Worm (Caenorhabditis elegans) whole organism, young adult: Measurements from ENCODE around the gene zim-2.

ENCODE experiments used
- B0019.2 ChIP-seq: fragments of 200-800 bp; sonication (Bioruptor generic); conservative IDR thresholded peaks from 2 replicates; pipeline ENCODE4 v1.3.6; 2022; ENCODE audit warnings: missing genetic modification reagents, missing genetic modification characterization, missing compliant biosample characterization
- B0261.1 ChIP-seq: sonication (generic microtip); optimal IDR thresholded peaks from 2 replicates; lab custom pipeline; 2016; ENCODE audit warnings: mild to moderate bottlenecking, missing genetic modification characterization, moderate library complexity, missing compliant biosample characterization
- C06A6.2 ChIP-seq: fragments of 200-800 bp; sonication (Bioruptor generic); conservative IDR thresholded peaks from 2 replicates; pipeline ENCODE4 v1.3.6; 2022; ENCODE audit warnings: missing genetic modification characterization, missing compliant biosample characterization
- F10E7.11 ChIP-seq: sonication (generic microtip); optimal IDR thresholded peaks from 2 replicates; lab custom pipeline; 2017; ENCODE audit warnings: mild to moderate bottlenecking, missing genetic modification characterization, moderate library complexity, missing compliant biosample characterization
- F37B4.10 ChIP-seq: fragments of 200-800 bp; sonication (Bioruptor generic); IDR thresholded peaks from 2 replicates; pipeline ENCODE4 v1.3.6; 2022; ENCODE audit warnings: missing genetic modification characterization, missing compliant biosample characterization
- F52B5.7 ChIP-seq: sonication (generic microtip); optimal IDR thresholded peaks from 2 replicates; lab custom pipeline; 2016; ENCODE audit warnings: mild to moderate bottlenecking, missing genetic modification characterization, missing compliant biosample characterization
- K12H6.12 ChIP-seq: fragments of 200-800 bp; sonication (Bioruptor generic); optimal IDR thresholded peaks from 2 replicates; lab custom pipeline; 2018; ENCODE audit warnings: mild to moderate bottlenecking, missing genetic modification characterization, missing compliant biosample characterization
- T26A5.8 ChIP-seq: sonication (generic microtip); optimal IDR thresholded peaks from 2 replicates; lab custom pipeline; 2016; ENCODE audit warnings: missing genetic modification characterization, missing compliant biosample characterization
- Y53F4B.3 ChIP-seq: fragments of 200-800 bp; sonication (Bioruptor generic); IDR thresholded peaks from 2 replicates; pipeline ENCODE4 v1.3.6; 2022; ENCODE audit warnings: missing genetic modification reagents, missing genetic modification characterization, missing compliant biosample characterization
- Y56A3A.18 ChIP-seq: fragments of 200-800 bp; sonication (Bioruptor generic); IDR thresholded peaks from 2 replicates; pipeline ENCODE4 v1.3.6; 2022; ENCODE audit warnings: missing genetic modification reagents, missing genetic modification characterization, missing compliant biosample characterization
- aptf-2 ChIP-seq: fragments of 200-800 bp; sonication (Bioruptor generic); conservative IDR thresholded peaks from 2 replicates; pipeline ENCODE4 v1.3.6; 2022; ENCODE audit warnings: missing genetic modification reagents, missing genetic modification characterization, missing compliant biosample characterization
- attf-3 ChIP-seq: fragments of 200-800 bp; sonication (Bioruptor generic); conservative IDR thresholded peaks from 2 replicates; pipeline ENCODE4 v1.3.6; 2022; ENCODE audit warnings: missing genetic modification reagents, missing genetic modification characterization, missing compliant biosample characterization
- attf-5 ChIP-seq: fragments of 200-800 bp; sonication (Bioruptor generic); optimal IDR thresholded peaks from 2 replicates; lab custom pipeline; 2018; ENCODE audit warnings: mild to moderate bottlenecking, missing genetic modification characterization, missing compliant biosample characterization
- bed-1 ChIP-seq: fragments of 200-800 bp; sonication (Bioruptor generic); IDR thresholded peaks from 2 replicates; pipeline ENCODE4 v1.3.6; 2022; ENCODE audit warnings: missing genetic modification reagents, missing genetic modification characterization, missing compliant biosample characterization
- bed-2 ChIP-seq: fragments of 200-800 bp; sonication (Bioruptor generic); IDR thresholded peaks from 2 replicates; pipeline ENCODE4 v1.3.6; 2022; ENCODE audit warnings: missing genetic modification reagents, missing genetic modification characterization, missing compliant biosample characterization
- cebp-1 ChIP-seq, 2 experiments: fragments of 200-800 bp in 1 of 2; sonication (Bioruptor generic) in 1 of 2; sonication (generic microtip) in 1 of 2; IDR thresholded peaks in 1 of 2; optimal IDR thresholded peaks in 1 of 2; 2 replicates each; pipeline versions ENCODE4 v1.3.6 to Lab custom; 2017 to 2022; ENCODE audit warnings: missing compliant biosample characterization in 2 of 2, missing genetic modification characterization in 2 of 2, mild to moderate bottlenecking in 1 of 2, missing genetic modification reagents in 1 of 2, moderate library complexity in 1 of 2
- ceh-91 ChIP-seq: fragments of 200-800 bp; sonication (Bioruptor generic); IDR thresholded peaks from 2 replicates; pipeline ENCODE4 v1.3.6; 2022; ENCODE audit warnings: missing genetic modification reagents, missing genetic modification characterization, missing compliant biosample characterization
- dox-1 ChIP-seq: fragments of 200-800 bp; sonication (Bioruptor generic); IDR thresholded peaks from 2 replicates; pipeline ENCODE4 v1.3.6; 2022; ENCODE audit warnings: missing genetic modification reagents, missing genetic modification characterization, missing compliant biosample characterization
- dpl-1 ChIP-seq: fragments of 150-350 bp; optimal IDR thresholded peaks from 2 replicates; lab custom pipeline; 2014; ENCODE audit warnings: missing biosample characterization, missing genetic modification reagents, missing genetic modification characterization
- ekl-4 ChIP-seq: fragments of 200-800 bp; sonication (Bioruptor generic); IDR thresholded peaks from 2 replicates; pipeline ENCODE4 v1.3.6; 2022; ENCODE audit warnings: missing genetic modification reagents, missing genetic modification characterization, missing compliant biosample characterization
- fkh-3 ChIP-seq: sonication (generic microtip); optimal IDR thresholded peaks from 2 replicates; lab custom pipeline; 2016; ENCODE audit warnings: mild to moderate bottlenecking, missing genetic modification characterization, missing compliant biosample characterization
- hlh-26 ChIP-seq: fragments of 200-800 bp; sonication (Bioruptor generic); conservative IDR thresholded peaks from 2 replicates; pipeline ENCODE4 v1.3.6; 2022; ENCODE audit warnings: missing genetic modification reagents, missing genetic modification characterization, missing compliant biosample characterization
- hmg-1.2 ChIP-seq: fragments of 200-800 bp; sonication (Bioruptor generic); IDR thresholded peaks from 2 replicates; pipeline ENCODE4 v1.3.6; 2022; ENCODE audit warnings: missing genetic modification reagents, missing genetic modification characterization, missing compliant biosample characterization
- lin-35 ChIP-seq, 3 experiments: fragments of 150-350 bp in 2 of 3; sonication (generic microtip) in 1 of 3; optimal IDR thresholded peaks; 2 replicates each; lab custom pipeline; 2014 to 2018; ENCODE audit warnings: missing biosample characterization in 3 of 3, missing genetic modification characterization in 3 of 3, missing genetic modification reagents in 3 of 3
- lsl-1 ChIP-seq: fragments of 200-800 bp; sonication (Bioruptor generic); optimal IDR thresholded peaks from 2 replicates; lab custom pipeline; 2018; ENCODE audit warnings: mild to moderate bottlenecking, missing genetic modification characterization, moderate library complexity, missing compliant biosample characterization
- madf-8 ChIP-seq: fragments of 200-800 bp; sonication (Bioruptor generic); conservative IDR thresholded peaks from 2 replicates; pipeline ENCODE4 v1.3.6; 2022; ENCODE audit warnings: missing genetic modification reagents, missing genetic modification characterization, missing compliant biosample characterization
- mcd-1 ChIP-seq: fragments of 200-800 bp; sonication (Bioruptor generic); IDR thresholded peaks from 2 replicates; pipeline ENCODE4 v1.3.6; 2022; ENCODE audit warnings: missing genetic modification reagents, missing genetic modification characterization, missing compliant biosample characterization
- mel-28 ChIP-seq: sonication (generic microtip); optimal IDR thresholded peaks from 2 replicates; lab custom pipeline; 2016; ENCODE audit warnings: borderline replicate concordance, mild to moderate bottlenecking, missing genetic modification characterization, missing compliant biosample characterization
- nfya-2 ChIP-seq: fragments of 200-800 bp; sonication (Bioruptor generic); IDR thresholded peaks from 2 replicates; pipeline ENCODE4 v1.3.6; 2022; ENCODE audit warnings: missing genetic modification reagents, missing genetic modification characterization, missing compliant biosample characterization
- nhr-80 ChIP-seq: sonication (generic microtip); optimal IDR thresholded peaks from 2 replicates; lab custom pipeline; 2016; ENCODE audit warnings: missing genetic modification characterization, missing compliant biosample characterization
- snpc-1.3 ChIP-seq: sonication (generic microtip); optimal IDR thresholded peaks from 2 replicates; lab custom pipeline; 2017; ENCODE audit warnings: missing genetic modification characterization, mild to moderate bottlenecking, missing compliant biosample characterization, antibody characterized with exemption, moderate library complexity, missing genotype, missing genetic modification reagents; ENCODE audit not compliant: insufficient read depth
- snpc-3.4 ChIP-seq: sonication (generic microtip); optimal IDR thresholded peaks from 2 replicates; lab custom pipeline; 2017; ENCODE audit warnings: missing genetic modification characterization, mild to moderate bottlenecking, missing compliant biosample characterization, antibody characterized with exemption, moderate library complexity, missing genotype, missing genetic modification reagents
- tbx-9 ChIP-seq: sonication (generic microtip); optimal IDR thresholded peaks from 2 replicates; lab custom pipeline; 2016; ENCODE audit warnings: borderline replicate concordance, missing genetic modification characterization, inconsistent platforms, missing compliant biosample characterization
- unc-62 ChIP-seq: fragments of 150-350 bp; optimal IDR thresholded peaks from 2 replicates; lab custom pipeline; 2014; ENCODE audit warnings: missing biosample characterization, missing genetic modification reagents, missing genetic modification characterization
- ztf-18 ChIP-seq: sonication (generic microtip); optimal IDR thresholded peaks from 2 replicates; lab custom pipeline; 2016; ENCODE audit warnings: missing genotype, mild to moderate bottlenecking, missing genetic modification characterization, missing compliant biosample characterization
- ztf-26 ChIP-seq: sonication (generic microtip); optimal IDR thresholded peaks from 2 replicates; lab custom pipeline; 2017; ENCODE audit warnings: missing genetic modification characterization, missing compliant biosample characterization

The zim-2 gene

DNA sequence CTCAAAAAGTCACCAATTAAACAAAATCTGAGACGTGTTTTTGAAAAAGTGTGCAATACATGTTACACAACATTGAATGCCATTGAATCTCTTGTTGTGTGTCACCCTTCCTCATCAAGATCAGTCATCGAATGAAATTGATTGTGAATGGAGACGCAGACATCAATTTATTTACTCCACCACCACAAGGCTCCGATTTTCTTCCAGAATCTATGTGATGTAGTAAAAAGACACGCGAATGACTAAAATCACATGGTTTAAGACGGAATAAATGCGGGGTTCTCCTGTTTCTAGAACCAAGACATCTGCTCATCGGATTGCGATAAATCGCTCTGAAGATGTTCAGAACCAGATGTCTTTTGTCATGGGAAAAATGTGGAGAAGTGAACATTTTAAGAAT lies 42.3 kb upstream of the zim-2 start:
- no peak for TF ChIP-seq ceh-91 (GFP tag; lab: Robert Waterston, UW)

DNA sequence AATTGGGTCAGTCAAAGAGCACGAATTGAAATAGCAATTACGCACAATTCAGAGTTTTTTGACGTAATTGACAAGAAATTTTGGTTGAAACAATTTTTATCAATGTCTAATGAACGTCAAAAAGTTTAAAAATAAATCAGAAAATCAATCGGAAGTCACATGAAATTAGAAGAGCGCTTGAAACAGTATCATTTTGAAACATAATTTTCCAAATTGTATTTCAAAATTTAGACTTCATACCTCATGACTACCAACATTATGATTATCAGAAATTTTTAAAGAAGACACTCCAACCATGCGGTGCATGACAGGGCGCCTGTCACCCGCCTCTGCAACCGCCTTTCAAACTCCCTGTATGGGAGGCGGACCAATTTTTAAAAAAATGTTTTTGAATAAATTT lies 41.8 kb upstream of the zim-2 start:
- TF ChIP-seq unc-62 (GFP tag; lab: Kevin White, UChicago) (peak; percentile 56), snpc-1.3 (tag; lab: Kevin White, UChicago) (no peak), F10E7.11 (tag; lab: Kevin White, UChicago) (no peak), mcd-1 (GFP tag; lab: Robert Waterston, UW) (no peak), snpc-3.4 (no peak), hmg-1.2 (GFP tag; lab: Robert Waterston, UW) (no peak), ztf-26 (tag; lab: Kevin White, UChicago) (no peak), nhr-80 (tag; lab: Kevin White, UChicago) (peak; percentile 57), T26A5.8 (no peak), cebp-1 (GFP tag; IDR thresholded peaks at IDR 0.05; lab: Robert Waterston, UW) (no peak), cebp-1 (tag; optimal IDR thresholded peaks at IDR 0.05; lab: Kevin White, UChicago) (peak; percentile 57), aptf-2 (GFP tag; lab: Robert Waterston, UW) (no peak)
- TF ChIP-seq, all 124 proteins: peak for 3

DNA sequence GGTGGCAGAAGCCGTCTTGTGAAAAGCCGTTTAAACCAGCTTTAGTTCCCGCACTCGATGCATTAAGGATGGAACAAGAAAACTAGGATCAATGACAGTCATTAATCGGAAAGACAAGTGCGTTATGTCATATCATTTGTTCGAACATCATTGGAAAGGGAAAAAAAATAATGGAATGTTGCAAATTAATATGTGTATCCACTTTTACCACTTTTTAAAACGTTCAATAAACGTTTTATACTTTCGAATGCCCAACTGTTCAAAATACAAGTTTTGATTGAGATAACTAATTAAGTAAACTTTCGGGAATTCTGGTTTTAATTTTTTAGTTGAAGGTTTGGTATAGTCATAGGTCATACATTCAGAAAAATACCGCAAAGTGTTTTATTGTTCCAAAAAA lies 39.9 kb upstream of the zim-2 start, which contains the start of gene C02F4.4:
C02F4.4 (minus strand) TSS at position 101 of the 400 bp plus-strand sequence.
- TF ChIP-seq ztf-26 (tag; lab: Kevin White, UChicago) (no peak), F37B4.10 (no peak), mel-28 (tag; lab: Kevin White, UChicago) (no peak), bed-2 (GFP tag; lab: Robert Waterston, UW) (no peak), unc-62 (GFP tag; lab: Kevin White, UChicago) (no peak), nfya-2 (GFP tag; lab: Robert Waterston, UW) (no peak), lsl-1 (GFP tag; lab: Kevin White, UChicago) (no peak), B0019.2 (GFP tag; lab: Robert Waterston, UW) (no peak), dox-1 (no peak)

DNA sequence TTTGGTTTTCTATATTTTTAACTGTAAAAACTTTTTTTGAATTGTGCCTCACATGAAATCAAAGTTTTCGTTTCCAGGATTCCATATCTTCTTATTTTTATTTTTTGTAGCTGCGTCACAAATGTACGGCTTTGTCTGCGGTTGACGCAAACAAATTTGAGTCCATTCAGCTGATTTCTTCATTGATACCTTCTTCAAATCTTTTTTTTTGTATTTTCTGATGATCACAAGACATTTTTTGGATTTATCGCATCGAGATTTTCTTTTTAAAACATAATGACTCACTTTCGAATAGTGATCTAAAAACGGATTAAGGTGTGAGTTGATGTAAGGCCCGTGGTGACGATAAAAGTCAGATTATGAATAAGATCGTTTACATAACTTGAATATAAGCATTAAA lies 36.4 kb upstream of the zim-2 start:
- TF ChIP-seq K12H6.12 (tag; lab: Kevin White, UChicago) (no peak), ztf-18 (tag; lab: Kevin White, UChicago) (no peak), F52B5.7 (tag; lab: Kevin White, UChicago) (no peak), ekl-4 (GFP tag; lab: Robert Waterston, UW) (no peak), attf-3 (GFP tag; lab: Robert Waterston, UW) (no peak), dpl-1 (no peak), lin-35 (GFP tag; optimal IDR thresholded peaks at IDR 0.05; lab: Kevin White, UChicago) (no peak), Y53F4B.3 (GFP tag; lab: Robert Waterston, UW) (no peak), ceh-91 (GFP tag; lab: Robert Waterston, UW) (no peak), tbx-9 (tag; lab: Kevin White, UChicago) (no peak), snpc-1.3 (tag; lab: Kevin White, UChicago) (no peak), bed-1 (GFP tag; lab: Robert Waterston, UW) (no peak), B0261.1 (tag; lab: Kevin White, UChicago) (no peak), Y56A3A.18 (no peak), madf-8 (no peak), aptf-2 (GFP tag; lab: Robert Waterston, UW) (no peak), C06A6.2 (GFP tag; lab: Robert Waterston, UW) (no peak), hlh-26 (GFP tag; lab: Robert Waterston, UW) (no peak), attf-5 (no peak), fkh-3 (no peak)
- TF ChIP-seq, all 124 proteins: peak for 0
